Fruit fly (Drosophila melanogaster) S2 (cell line): Measurements from ENCODE around the gene CG7025.
"Not testable (repeated sequence)": the region's sequence is repeated elsewhere in the genome, so short reads cannot be mapped to it uniquely, and the experiment has no call there.

Experiments
- CG8478 ChIP-seq: fragments of >200 bp; optimal IDR thresholded peaks from 2 replicates; lab custom pipeline; 2018
- CTCF ChIP-seq, 2 experiments: fragments of >200 bp; optimal IDR thresholded peaks; 2 replicates each; lab custom pipeline; 2018

Gene CG7025

DNA sequence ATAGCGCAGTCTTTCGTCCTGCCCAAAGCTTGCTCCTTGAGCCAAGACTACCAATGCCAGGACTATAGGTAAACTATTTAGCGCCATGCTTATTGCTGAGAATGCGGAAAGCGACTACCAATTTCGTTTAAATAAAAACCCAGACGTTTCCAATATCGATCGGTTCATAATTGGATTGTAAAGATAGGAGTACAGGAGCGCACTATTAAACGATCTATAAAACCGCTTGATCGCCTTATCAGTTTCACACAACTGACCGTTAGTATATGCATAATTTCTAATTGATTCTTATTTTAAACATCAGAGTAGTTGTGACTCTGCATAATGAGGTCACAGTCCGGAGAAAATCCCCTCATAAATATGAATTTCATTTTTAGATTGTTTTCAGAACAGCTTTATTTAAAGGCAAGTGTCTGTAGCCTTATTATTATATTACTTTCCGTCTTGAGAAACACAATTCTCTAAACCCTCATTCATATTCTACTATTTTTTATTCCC, at the start of gene CG7025, which contains the start of gene CG43235:
TSS of gene CG7025 (minus strand) at position 101 of the 498 bp plus-strand sequence.
TSS of gene CG43235 (plus strand) at position 448 of the 498 bp plus-strand sequence.
- no peak for TF ChIP-seq CTCF (optimal IDR thresholded peaks at IDR 0.05; lab: Kevin White, UChicago)
- TF ChIP-seq CG8478 (lab: Kevin White, UChicago) = no peak

dm6 chr2L:7741437-7741836, 49.0 kb upstream of the CG7025 start, which contains the start of gene Acp1:
Acp1 (minus strand) TSS chr2L:7741537.
- TF ChIP-seq CTCF (optimal IDR thresholded peaks at IDR 0.05; lab: Kevin White, UChicago) = no peak
- no peak for TF ChIP-seq CG8478 (lab: Kevin White, UChicago)

- not testable (repeated sequence) for TF ChIP-seq CTCF (optimal IDR thresholded peaks at IDR 0.05; lab: Kevin White, UChicago); CG8478 (lab: Kevin White, UChicago)
These were observed 46.2 kb upstream of the CG7025 start, which contains the start of gene CG31904 for dm6 chr2L:7738709-7739108. CG31904 (minus strand) TSS chr2L:7738809.

DNA sequence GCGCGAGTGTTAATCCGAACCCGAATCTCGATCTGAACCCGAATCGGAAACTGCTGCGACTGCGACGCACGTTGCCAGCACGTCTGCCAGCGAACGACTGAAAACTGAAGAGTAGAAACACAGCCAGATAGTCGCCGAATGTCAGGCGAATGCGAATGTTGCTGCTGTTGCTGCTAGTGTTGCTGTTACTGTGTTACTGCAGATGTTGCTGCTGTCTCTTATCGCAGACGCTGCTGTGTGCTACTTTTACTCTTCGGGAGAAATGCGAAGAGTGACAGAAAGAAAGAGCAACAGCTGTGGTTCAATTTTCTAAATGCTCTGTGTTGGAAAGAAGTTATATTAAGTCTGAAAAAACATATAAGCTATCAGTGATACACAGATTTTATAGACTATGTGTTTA, 40.1 kb upstream of the CG7025 start, which contains the start of gene CG13796:
TSS of gene CG13796 (minus strand) at position 101 of the 400 bp plus-strand sequence.
- TF ChIP-seq CTCF (optimal IDR thresholded peaks at IDR 0.05; lab: Kevin White, UChicago); CG8478 (lab: Kevin White, UChicago): not testable (repeated sequence)

DNA sequence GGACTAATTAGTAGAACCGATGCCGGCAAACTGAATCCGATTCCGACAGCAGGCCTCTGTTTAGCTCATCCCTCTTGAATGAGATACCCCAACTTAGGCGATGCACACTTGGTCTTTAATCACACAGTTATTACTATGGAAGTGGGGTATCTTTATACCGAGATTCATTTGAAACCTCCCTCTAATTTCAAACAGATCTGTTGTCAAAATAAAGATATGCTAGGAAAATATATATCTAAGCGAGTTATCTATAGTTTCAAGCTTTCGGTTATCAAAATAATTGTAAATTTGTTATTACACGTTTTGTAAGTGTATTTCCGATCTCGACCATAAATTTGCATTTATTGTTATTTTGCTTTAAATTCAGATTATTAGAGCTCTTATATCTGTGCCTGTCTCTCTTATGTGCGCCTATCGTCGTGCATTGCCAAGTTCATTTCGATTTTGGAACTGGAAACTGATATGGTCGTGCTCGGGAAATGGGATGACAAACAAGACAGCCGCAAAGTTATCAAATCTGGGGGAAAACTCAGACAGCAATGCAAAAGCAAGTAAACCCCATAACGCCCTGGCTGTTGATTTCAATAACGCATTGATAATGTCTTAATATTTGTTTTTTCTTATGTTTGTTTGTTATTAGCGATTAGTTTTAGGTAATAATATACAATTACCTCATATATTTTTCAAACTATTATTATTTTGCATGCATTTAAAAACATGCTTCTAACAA, 34.0 kb upstream of the CG7025 start, which contains the start of gene CG13795:
TSS of gene CG13795 (minus strand) at position 31 of the 730 bp plus-strand sequence.
- TF ChIP-seq CG8478 (lab: Kevin White, UChicago) = no peak
- TF ChIP-seq CTCF (optimal IDR thresholded peaks at IDR 0.05; lab: Kevin White, UChicago) = no peak

DNA sequence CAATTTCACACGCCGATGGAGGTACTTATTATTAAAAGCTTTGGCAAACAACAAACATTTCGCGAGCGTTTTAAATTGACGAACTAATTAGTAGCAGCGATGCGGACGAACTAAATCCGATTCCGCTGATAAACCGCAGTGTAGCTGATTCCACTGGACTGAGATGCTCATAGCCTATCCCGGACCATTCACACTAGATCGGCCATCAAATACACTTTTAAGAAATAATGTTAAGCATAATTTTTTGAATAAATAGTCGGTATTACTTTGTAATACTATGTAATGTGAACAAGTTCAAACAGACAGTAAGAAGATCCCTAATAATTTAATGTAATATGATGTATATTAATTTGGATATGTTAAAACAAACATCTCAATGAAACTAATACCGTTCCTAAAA, 30.2 kb upstream of the CG7025 start, which contains the start of gene CG13794:
TSS of gene CG13794 (minus strand) at position 101 of the 400 bp plus-strand sequence.
- TF ChIP-seq CG8478 (lab: Kevin White, UChicago) (no peak), CTCF (optimal IDR thresholded peaks at IDR 0.05; lab: Kevin White, UChicago) (no peak)

DNA sequence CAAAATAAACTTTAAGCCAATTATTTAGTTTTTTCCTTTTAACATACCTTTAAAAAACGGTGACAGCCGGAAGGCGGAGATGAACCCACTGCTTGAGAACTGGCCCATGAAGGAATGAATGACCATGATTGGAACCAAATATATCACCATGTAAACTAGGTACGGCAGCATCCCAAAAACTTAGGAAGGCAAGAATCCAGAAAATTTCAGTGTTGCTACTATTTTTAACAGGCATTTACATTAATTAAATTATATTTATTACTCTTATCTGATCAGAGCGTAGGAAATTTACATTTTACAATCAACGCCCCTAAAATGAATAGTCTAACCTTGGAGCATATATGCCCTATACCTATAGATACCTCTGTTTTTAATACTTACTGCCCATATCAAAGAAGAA, 29.6 kb upstream of the CG7025 start:
- TF ChIP-seq CG8478 (lab: Kevin White, UChicago) (no peak), CTCF (optimal IDR thresholded peaks at IDR 0.05; lab: Kevin White, UChicago) (no peak)

dm6 chr2L:7719387-7719786, 26.9 kb upstream of the CG7025 start, which contains the start of gene CG13793:
CG13793 (minus strand) TSS chr2L:7719487.
- TF ChIP-seq CTCF (optimal IDR thresholded peaks at IDR 0.05; lab: Kevin White, UChicago) (no peak), CG8478 (lab: Kevin White, UChicago) (no peak)

DNA sequence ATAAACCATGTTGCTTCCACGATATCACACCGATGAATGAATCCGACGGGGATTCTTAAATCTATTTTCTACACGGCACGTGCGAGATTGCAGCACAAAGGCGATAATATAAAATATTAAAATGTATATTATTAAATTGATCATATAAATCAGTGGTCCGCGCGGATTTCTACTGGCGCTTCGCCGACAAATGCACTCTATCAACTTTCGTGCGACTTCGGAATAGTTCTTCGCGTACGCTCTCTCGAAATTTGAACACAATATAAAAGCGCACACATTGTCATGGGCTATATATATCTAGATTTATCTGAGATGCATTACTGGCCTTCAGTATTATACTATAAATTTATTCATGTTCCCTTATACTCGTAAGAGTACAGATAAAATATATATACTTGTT, 24.1 kb upstream of the CG7025 start, which contains the start of gene CG33296:
TSS of gene CG33296 (minus strand) at position 101 of the 400 bp plus-strand sequence.
- TF ChIP-seq CG8478 (lab: Kevin White, UChicago) = no peak
- TF ChIP-seq CTCF (optimal IDR thresholded peaks at IDR 0.05; lab: Kevin White, UChicago) = no peak

DNA sequence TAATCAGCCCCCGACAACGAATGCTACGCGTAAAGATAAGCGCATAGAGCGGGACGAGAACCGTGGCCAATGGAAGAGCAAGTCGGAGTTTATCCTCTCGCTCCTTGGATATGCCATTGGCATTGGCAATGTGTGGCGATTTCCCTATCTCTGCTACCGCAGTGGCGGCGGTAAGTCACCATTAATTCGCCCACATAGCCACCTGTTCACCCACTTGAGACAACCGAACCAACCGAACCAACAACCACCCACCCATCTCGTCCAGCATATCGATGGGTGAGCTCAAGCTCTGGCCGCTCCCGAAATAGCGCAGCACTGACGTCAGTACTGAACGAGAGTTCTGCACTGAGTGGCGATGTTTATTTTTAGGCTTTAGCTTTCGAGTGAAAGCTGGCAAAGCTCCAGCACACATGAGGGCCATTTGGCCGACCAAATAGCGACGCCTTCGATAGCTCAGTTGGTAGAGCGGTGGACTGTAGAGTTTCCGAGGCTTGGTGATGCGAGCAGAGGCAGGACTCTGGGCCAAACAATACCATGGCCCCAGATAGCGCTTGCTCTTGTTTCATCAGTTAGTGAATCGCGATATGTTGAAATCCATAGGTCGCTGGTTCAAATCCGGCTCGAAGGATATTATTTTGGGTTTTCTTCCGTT, 18.7 kb upstream of the CG7025 start:
- TF ChIP-seq CG8478 (lab: Kevin White, UChicago) = no peak
- TF ChIP-seq CTCF (optimal IDR thresholded peaks at IDR 0.05; lab: Kevin White, UChicago) = no peak

DNA sequence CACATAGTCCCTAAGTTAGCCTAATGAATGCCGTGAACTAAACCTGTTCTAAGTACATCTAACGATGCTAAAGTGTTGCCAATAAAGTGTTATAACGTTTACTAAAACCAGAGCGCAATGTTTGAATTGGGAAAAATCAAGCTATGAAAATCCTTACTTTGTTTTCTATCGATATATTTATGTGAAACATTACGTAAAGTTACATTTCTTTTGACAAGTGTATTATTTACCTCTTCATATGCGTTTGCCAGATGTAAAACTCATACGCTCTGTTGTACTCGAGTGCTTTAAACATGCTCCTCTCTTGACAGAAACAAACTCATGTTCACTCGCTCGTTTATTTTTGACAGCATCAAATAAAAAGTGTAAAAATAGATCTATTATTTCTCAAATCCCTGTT, 18.1 kb upstream of the CG7025 start, which contains the start of gene Ntl:
TSS of gene Ntl (plus strand) at position 301 of the 400 bp plus-strand sequence.
- no peak for TF ChIP-seq CTCF (optimal IDR thresholded peaks at IDR 0.05; lab: Kevin White, UChicago)
- TF ChIP-seq CG8478 (lab: Kevin White, UChicago) = no peak

DNA sequence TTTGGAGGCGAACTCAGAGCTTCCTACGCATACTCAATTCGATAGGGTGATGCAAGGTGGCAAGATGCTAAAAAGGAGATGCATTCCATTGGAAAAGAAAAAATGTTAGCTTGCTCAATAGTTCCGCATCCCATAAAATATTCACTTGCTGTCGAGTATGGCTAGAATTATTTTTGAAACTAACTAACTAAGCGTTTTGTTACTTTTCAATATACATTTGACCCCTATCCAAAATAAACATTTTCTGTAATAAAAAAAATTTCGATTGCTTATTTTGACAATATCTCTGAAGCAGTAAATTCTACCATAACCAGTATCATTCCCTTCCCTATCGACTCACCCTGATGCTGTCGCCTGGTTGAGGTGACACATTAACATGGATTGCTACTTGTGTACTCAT, 11.1 kb upstream of the CG7025 start:
- TF ChIP-seq CG8478 (lab: Kevin White, UChicago) = no peak
- TF ChIP-seq CTCF (optimal IDR thresholded peaks at IDR 0.05; lab: Kevin White, UChicago) = no peak

dm6 chr2L:7702383-7703188, 10.1 kb upstream of the CG7025 start, which contains the start of gene Tep3:
Tep3 (plus strand) TSS chr2L:7702805.
- no peak for TF ChIP-seq CG8478 (lab: Kevin White, UChicago)
- TF ChIP-seq CTCF (optimal IDR thresholded peaks at IDR 0.05; lab: Kevin White, UChicago) = no peak

- TF ChIP-seq CG8478 (lab: Kevin White, UChicago) (no peak), CTCF (optimal IDR thresholded peaks at IDR 0.05; lab: Kevin White, UChicago) (no peak)
These were observed 8.9 kb upstream of the CG7025 start, which contains the start of gene Tep2 for dm6 chr2L:7701417-7701816. Tep2 (minus strand) TSS chr2L:7701601.
